Worm (Caenorhabditis elegans): ENCODE data around the gene nfyc-1.

DNA sequence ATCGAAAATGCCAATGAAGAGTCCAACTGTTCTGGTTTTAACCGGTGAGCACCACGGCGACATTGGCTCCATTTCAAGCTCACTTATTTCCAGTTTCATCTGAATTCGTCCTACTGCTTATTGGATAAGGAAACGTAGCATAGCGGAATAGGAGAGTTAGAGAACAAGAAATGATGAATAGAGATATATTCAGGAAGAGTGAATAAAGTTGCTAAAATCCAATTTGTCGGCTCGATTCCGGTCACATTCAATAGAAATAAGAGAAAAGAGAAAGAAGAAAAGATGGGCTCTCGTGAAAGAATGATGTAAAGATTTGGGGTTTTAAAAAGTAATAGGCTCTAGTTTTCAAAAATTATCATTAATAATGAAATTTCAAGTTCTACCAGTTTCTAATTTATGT, 29.6 kb downstream of the nfyc-1 start:
- no peak for TF ChIP-seq med-1 (GFP tag; optimal IDR thresholded peaks at IDR 0.05; ENCODE audit: insufficient read depth)
- TF ChIP-seq flt-1 (GFP tag; IDR thresholded peaks at IDR 0.05), result no peak
- TF ChIP-seq tab-1 (GFP tag; IDR thresholded peaks at IDR 0.05), result no peak
- no peak for TF ChIP-seq cog-1 (tag; optimal IDR thresholded peaks at IDR 0.05)
- no peak for TF ChIP-seq ztf-29 (GFP tag; IDR thresholded peaks at IDR 0.05)
- no peak for TF ChIP-seq klf-2 (GFP tag; conservative IDR thresholded peaks at IDR 0.05)

Measured in whole organism, midembryonic.